Worm (Caenorhabditis elegans): Measurements from ENCODE around the gene Y73F4A.3.

ce11 chrIV:9005310-9005709 is 35.0 kb downstream of the Y73F4A.3 start, which contains the start of gene unc-129:
- no peak for TF ChIP-seq flt-1 (GFP tag; IDR thresholded peaks at IDR 0.05)
- no peak for TF ChIP-seq ref-1 (GFP tag; conservative IDR thresholded peaks at IDR 0.05)
- no peak for TF ChIP-seq klf-2 (GFP tag; conservative IDR thresholded peaks at IDR 0.05)
- no peak for TF ChIP-seq T22C8.4 (GFP tag; IDR thresholded peaks at IDR 0.05)

Measured in whole organism, midembryonic.